Worm (Caenorhabditis elegans) whole organism, dauer: ENCODE measurements around the gene str-149.

Source experiments
- unc-62 ChIP-seq: sonication (generic microtip); optimal IDR thresholded peaks from 2 replicates; lab custom pipeline; 2017; ENCODE audit warnings: missing biosample characterization, missing genetic modification reagents, missing genetic modification characterization

The str-149 gene

DNA sequence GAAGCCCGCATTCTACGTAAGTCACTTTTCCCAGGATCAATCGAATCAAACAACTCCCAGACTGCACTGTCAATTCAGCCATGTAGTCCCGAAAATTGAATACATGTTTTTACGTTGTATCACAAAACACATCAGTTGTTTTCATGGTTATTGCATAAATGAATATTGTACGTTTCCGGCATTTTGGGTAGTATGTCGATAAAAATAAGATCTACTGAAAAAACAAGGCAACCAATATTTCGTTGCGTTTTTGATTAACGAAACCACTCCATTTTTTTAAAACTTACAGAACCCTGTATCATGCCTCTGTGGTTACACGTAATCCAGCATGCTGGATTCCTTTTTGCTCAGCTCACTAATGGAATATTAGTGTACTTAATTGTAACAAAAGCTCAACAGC, at the start of gene str-149:
str-149 (plus strand) TSS at position 301 of the 400 bp plus-strand sequence.
- TF ChIP-seq unc-62 (GFP tag; lab: Kevin White, UChicago): no peak

DNA sequence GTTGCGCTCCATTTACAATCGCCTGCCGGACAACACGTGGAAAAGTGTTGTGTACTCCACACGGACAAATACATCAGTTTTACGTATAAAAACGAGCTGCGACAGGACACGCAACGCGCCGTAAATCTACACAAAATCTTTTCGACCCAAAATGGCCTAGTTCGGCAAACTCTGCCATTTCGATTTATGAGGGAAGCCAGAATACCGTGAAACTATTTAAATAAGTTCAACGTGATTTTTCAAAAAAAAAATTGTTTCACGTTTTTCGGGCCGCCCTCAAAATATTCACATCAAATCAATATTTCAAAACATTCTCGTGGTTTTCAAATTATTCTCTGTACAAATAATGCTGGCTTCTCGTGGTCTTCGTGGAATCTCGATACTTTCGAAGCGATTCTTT, 46.4 kb upstream of the str-149 start, which contains the start of gene F36D3.8:
F36D3.8 (plus strand) TSS at position 301 of the 400 bp plus-strand sequence.
- no peak for TF ChIP-seq unc-62 (GFP tag; lab: Kevin White, UChicago)

DNA sequence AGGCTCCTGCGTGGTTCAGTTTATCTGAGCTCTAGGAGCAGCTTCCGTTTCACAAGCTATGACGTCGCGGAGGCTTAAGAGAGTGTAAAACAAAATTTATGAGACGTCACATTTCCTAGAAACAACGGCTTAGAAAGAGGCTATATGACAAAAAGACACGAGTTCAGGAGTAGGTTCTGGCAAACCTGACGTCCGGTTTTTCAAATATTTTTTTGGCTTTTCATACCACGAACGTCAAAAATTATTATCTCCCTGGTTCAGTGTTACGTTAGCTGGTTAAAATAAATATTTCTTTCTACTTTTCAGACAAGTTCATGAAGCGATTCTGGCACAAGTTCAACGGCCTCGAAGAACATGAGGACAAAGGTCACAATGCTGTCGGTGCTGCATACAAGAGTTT, 45.5 kb upstream of the str-149 start, which contains the start of gene F36D3.16:
F36D3.16 (plus strand) TSS at position 301 of the 400 bp plus-strand sequence.
- no peak for TF ChIP-seq unc-62 (GFP tag; lab: Kevin White, UChicago)

DNA sequence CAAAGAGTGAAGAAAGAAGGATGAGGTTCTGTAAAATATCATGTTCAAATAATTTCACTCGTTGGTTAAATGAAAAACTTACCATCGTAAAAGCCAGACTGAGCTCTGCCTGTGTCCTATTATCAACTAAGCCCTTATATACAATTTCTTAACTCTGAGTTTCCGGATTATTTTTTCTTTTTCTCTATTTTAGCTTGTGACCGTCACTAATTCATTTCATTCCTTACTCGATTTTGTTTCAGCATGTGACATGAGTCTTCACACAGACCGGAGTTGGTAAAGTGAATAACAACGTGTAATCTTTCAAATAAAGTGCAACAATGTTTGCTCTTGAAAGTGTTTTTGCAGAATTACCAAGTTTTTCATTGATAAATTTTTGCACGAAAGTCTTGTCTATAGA, 39.3 kb upstream of the str-149 start, which contains the start of gene cpr-2:
cpr-2 (minus strand) TSS at position 101 of the 400 bp plus-strand sequence.
- TF ChIP-seq unc-62 (GFP tag; lab: Kevin White, UChicago): no peak

DNA sequence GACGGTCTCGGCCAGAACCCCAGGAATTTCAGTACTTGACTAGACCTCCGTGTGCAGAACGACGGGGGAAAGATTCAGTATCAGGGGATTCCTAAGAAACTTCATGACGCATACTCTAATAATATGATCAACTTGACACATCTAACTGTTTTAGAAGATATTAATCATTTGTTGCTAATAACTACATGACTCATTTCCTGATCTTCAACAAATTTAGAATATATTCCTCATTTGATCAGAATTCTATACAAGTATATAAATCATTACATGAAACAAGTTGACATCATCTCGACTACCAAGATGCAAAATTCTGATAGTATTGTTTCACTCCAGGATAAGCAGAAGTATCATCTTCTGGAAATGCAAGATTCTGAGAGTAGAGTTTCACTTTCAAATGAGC, 38.1 kb upstream of the str-149 start, which contains the start of gene Y32B12B.8:
Y32B12B.8 (plus strand) TSS at position 301 of the 400 bp plus-strand sequence.
- no peak for TF ChIP-seq unc-62 (GFP tag; lab: Kevin White, UChicago)

DNA sequence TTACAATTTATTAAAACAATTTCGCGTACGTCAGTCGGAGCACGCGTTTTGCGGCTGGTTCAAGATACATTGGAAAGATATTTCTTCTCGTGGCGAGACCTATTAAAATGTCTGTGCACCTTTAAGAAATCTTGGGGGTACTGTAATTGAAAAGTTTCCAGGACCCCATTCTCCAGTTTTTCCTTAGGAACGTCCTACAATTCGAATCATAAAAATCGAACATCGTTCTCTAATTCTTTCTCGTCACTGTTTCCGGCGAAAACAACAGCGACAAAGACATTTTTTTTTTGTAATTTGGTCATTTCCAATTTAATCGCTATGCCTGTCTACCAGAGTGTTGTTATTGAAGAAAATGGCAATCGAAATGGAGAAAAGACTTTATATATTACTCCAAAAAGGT, 36.6 kb upstream of the str-149 start, which contains the start of gene Y32B12B.1:
Y32B12B.1 (plus strand) TSS at position 301 of the 400 bp plus-strand sequence.
- TF ChIP-seq unc-62 (GFP tag; lab: Kevin White, UChicago): no peak

DNA sequence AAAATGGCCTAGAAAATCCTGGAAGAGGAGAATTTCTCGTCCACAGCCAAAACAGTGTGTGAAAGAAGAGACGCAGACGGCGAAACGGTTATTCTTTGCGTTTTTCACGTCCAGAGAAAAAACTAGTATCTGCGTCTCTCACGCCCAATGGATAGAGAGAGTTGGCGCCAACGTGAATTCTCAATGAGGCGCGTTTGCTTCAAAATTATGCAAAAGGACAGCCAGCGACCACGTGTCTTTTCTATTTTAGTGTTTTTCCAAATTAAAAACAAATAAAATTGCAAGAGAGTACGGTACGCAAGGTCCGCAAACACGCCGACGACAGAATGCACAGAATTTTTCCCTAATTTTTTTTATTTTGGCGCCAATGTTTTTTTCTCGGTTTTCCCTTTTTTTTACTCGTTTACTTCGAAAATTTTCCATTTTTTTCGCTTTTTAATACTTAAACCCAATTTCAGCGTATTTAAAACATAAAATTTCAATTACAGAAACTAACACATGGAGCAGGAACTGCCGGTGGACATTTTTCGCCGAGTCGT, 35.3 kb upstream of the str-149 start, which contains the start of gene Y32B12B.2:
Y32B12B.2 (plus strand) TSS at position 489 of the 539 bp plus-strand sequence.
- no peak for TF ChIP-seq unc-62 (GFP tag; lab: Kevin White, UChicago)

DNA sequence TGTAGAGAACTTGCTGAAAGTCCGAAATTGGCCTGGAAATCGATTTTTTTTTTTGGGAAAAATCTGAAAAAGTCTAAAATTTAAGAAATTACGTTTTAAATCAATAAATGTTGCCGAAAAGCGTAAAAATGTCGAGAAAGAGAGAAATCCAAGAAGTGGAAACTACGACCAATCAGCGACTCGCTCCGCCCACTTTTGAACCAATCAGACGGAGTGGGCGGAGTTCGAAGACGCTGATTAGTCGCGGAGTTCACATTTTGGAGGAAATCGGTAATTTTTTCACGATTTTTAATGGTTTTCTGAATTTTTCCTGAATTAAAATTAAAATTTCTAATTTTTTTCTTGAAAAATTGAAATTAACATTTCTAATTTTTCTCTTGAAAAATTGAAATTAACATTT, 33.6 kb upstream of the str-149 start:
- no peak for TF ChIP-seq unc-62 (GFP tag; lab: Kevin White, UChicago)

DNA sequence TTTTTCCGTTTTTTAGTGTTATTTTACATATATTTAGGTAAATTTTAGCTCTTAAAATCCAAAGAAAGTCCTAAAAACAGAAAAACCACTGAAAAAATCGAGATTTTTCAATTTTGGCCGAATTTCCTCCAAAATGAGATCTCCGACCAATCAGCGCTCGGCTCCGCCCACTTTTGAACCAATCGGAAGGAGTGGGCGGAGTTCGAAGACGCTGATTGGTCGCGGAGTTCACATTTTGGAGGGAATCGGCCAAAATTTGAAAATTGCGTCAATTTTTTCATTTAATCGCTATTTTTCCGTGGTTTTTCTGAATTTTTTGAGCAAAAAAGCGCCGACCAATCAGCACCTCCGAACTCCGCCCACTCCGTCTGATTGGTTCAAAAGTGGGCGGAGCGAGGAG, 32.6 kb upstream of the str-149 start:
- no peak for TF ChIP-seq unc-62 (GFP tag; lab: Kevin White, UChicago)

DNA sequence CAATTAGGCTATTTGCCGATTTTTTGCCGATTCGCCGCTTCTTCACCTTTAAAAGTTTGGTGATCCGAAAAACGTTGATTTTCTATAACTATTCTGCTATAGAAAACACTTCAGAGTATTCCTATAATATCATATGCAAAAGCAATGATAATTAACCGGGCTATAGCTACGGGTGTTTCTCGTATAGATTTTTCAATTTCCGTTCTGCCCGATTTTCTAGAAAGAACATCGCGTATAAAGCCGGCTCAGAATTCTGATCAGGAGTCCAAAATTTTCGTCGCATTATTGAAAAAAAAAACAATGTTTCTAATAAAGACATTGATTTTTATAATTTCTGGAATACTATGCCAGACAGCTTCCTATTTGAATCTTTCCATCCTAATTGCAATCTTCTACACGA, 22.6 kb upstream of the str-149 start, which contains the start of gene srbc-65:
srbc-65 (plus strand) TSS at position 301 of the 400 bp plus-strand sequence.
- TF ChIP-seq unc-62 (GFP tag; lab: Kevin White, UChicago): no peak

DNA sequence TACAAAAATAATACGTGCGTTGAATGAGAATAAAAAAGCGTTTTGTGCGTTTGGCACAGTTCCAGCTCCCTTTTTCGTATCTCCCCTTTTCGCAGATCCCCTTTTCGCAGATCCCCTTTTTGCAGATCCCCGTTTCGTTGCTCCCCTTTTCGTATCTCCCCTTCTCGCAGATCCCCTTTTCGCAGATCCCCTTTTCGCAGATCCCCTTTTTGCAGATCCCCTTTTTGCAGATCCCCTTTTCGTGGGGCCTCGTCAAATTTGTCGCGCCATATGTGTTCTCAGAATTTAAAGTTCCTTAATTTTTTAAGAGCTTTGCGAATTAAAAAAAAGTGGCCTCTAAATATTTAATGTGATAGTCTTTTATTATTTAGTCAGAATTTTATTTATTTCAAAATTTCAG, 20.3 kb upstream of the str-149 start, which contains the start of gene Y32B12B.4:
Y32B12B.4 (plus strand) TSS at position 399 of the 400 bp plus-strand sequence.
- no peak for TF ChIP-seq unc-62 (GFP tag; lab: Kevin White, UChicago)

DNA sequence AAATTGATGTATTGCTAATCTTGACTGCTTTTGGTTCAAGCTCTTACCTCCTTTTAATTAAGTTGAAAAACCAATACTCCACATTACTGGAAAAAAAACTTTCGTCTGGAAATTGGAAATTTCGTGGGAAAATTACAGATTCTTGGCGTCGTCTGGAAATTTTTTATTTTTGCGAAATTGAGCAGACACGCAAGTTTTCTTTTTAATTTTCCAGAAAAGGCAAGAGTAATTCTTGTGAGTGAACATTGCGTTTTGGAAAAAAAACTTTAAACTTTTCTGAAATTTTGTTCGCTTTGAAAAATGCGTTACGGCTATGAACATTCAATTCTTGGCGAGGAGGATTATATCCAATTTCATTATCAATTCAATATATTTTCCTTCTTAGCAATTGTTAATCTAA, 7.6 kb upstream of the str-149 start, which contains the start of gene sru-45:
sru-45 (plus strand) TSS at position 301 of the 400 bp plus-strand sequence.
- no peak for TF ChIP-seq unc-62 (GFP tag; lab: Kevin White, UChicago)

DNA sequence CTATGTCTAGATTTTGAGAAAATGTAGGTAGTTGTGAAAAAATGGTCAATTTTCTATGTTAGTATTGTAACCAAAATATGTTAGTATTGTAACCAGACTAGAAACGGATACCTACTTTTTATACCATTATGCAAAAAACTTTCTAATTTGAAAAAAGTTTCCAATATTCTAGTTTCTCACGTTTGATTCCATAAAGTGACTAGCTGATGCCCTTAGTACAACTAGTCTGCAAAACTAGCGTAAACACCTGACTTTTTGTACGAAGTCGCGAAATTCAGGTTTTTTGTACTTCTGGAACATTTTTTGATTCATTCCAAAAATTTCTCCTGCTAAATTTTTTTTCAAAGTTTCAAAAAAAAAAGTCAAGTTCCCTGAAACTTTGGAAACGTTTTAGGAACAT, 5.2 kb upstream of the str-149 start:
- no peak for TF ChIP-seq unc-62 (GFP tag; lab: Kevin White, UChicago)

DNA sequence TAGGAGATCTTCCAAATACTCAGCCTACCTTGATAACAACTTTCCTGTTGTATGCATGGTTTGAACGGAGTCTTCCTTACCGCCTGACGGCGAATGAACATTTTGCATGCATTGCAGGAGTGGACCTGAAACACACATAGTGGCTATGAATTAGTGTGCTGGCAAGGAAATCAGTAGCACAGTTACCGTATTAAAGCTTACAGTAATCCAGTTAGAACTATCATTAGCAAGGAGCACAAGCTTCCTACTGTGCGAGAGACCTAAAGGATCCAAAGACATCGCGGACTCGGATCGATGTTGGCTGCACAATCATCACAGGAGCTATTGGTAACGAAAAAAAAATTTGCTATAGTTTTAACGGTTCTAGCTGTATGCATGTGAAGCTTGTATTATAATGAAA, 2.6 kb upstream of the str-149 start, which contains the start of gene nhr-233:
nhr-233 (minus strand) TSS at position 101 of the 400 bp plus-strand sequence.
- TF ChIP-seq unc-62 (GFP tag; lab: Kevin White, UChicago): no peak

DNA sequence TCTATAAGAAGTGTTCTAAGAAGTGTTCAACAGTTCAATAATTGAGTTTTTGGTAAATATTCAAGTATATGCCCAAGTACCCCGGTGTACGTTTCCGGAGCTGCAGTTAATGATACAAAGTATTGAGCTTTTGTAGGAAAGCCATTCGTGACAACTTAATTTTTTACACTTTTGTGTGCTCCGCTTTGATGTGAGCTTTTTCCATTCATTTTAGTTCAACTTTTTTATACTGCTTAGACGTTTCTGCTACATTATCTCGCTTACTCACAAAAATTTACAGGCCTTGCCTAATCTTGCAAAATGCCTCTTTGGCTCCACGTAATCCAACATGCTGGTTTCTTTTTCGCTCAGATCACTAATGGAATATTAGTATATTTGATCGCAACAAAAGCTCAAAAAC, 2.6 kb downstream of the str-149 start, which contains the start of gene str-151:
str-151 (plus strand) TSS at position 301 of the 400 bp plus-strand sequence.
- TF ChIP-seq unc-62 (GFP tag; lab: Kevin White, UChicago): no peak

DNA sequence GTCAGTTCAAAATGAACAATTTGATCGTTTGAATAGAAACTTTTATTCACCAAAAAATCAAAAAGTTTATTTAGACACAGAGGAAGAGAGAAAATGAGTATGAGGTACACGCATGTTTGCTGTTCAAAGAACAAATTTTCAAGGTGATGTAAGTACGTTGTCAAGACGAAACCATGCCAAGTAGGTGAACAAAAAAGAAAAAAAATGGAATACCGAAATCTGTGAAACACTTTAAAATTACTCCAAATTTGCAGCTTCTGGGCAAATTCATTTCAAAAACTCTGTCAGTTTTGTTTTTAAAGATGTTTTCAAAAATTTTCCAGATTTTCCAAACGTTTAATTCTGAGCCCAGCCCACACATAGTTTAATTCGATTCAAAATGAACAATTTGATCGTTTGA, 7.2 kb downstream of the str-149 start, which contains the start of gene nhr-271:
nhr-271 (minus strand) TSS at position 101 of the 400 bp plus-strand sequence.
- no peak for TF ChIP-seq unc-62 (GFP tag; lab: Kevin White, UChicago)
